Worm (Caenorhabditis elegans) whole organism, L4 larva: ENCODE data around the gene iglr-2.

Experiments used
- F10B5.3 ChIP-seq: sonication (generic microtip); optimal IDR thresholded peaks from 2 replicates; lab custom pipeline; 2016; ENCODE audit warnings: mild to moderate bottlenecking, missing genetic modification characterization, missing compliant biosample characterization
- F44E2.7 ChIP-seq: fragments of 200-800 bp; sonication (Bioruptor generic); IDR thresholded peaks from 2 replicates; pipeline ENCODE4 v2.1.2; 2022; ENCODE audit warnings: missing genetic modification characterization, missing compliant biosample characterization
- T20F7.1 ChIP-seq: fragments of 200-800 bp; sonication (Bioruptor generic); optimal IDR thresholded peaks from 2 replicates; lab custom pipeline; 2018; ENCODE audit warnings: mild to moderate bottlenecking, missing genetic modification characterization, missing compliant biosample characterization
- T26A8.4 ChIP-seq: fragments of 200-800 bp; sonication (Bioruptor generic); IDR thresholded peaks from 2 replicates; pipeline ENCODE4 v1.3.6; 2022; ENCODE audit warnings: missing genetic modification characterization, missing compliant biosample characterization
- Y48G9A.11 ChIP-seq: fragments of 200-800 bp; sonication (Bioruptor generic); IDR thresholded peaks from 2 replicates; pipeline ENCODE4 v1.3.6; 2022; ENCODE audit warnings: missing genetic modification reagents, missing genetic modification characterization, missing compliant biosample characterization
- Y75B8A.6 ChIP-seq: fragments of 200-800 bp; sonication (Bioruptor generic); IDR thresholded peaks from 2 replicates; pipeline ENCODE4 v1.3.6; 2022; ENCODE audit warnings: missing genetic modification reagents, missing genetic modification characterization, missing compliant biosample characterization
- ZK546.5 ChIP-seq, 2 experiments: sonication (generic microtip); optimal IDR thresholded peaks; 2 replicates each; lab custom pipeline; 2017; ENCODE audit warnings: missing biosample characterization in 2 of 2, missing genetic modification characterization in 2 of 2
- aha-1 ChIP-seq: fragments of 150-350 bp; peaks from one replicate; lab custom pipeline; 2014; ENCODE audit warnings: missing biosample characterization, missing genetic modification characterization
- aly-2 ChIP-seq: sonication (generic microtip); optimal IDR thresholded peaks from 2 replicates; lab custom pipeline; 2018; ENCODE audit warnings: missing biosample characterization, missing genetic modification characterization
- ama-1 ChIP-seq: fragments of 150-350 bp; optimal IDR thresholded peaks from 2 replicates; lab custom pipeline; 2014; ENCODE audit warnings: inconsistent platforms, mixed read lengths
- arid-1 ChIP-seq: fragments of 200-800 bp; sonication (Bioruptor generic); conservative IDR thresholded peaks from 2 replicates; pipeline ENCODE4 v1.3.6; 2022; ENCODE audit warnings: missing genetic modification reagents, missing genetic modification characterization, missing compliant biosample characterization
- ceh-20 ChIP-seq: fragments of 200-800 bp; sonication (Bioruptor generic); IDR thresholded peaks from 2 replicates; pipeline ENCODE4 v1.3.6; 2022; ENCODE audit warnings: missing genetic modification reagents, missing genetic modification characterization, missing compliant biosample characterization
- ceh-32 ChIP-seq: sonication (generic microtip); optimal IDR thresholded peaks from 2 replicates; lab custom pipeline; 2016; ENCODE audit warnings: mild to moderate bottlenecking, missing genetic modification characterization, missing compliant biosample characterization; ENCODE audit not compliant: poor library complexity
- ceh-44 ChIP-seq: fragments of 200-800 bp; sonication (Bioruptor generic); IDR thresholded peaks from 2 replicates; pipeline ENCODE4 v1.3.6; 2022; ENCODE audit warnings: missing genetic modification reagents, missing genetic modification characterization, missing compliant biosample characterization
- cey-2 ChIP-seq: sonication (generic microtip); optimal IDR thresholded peaks from 3 replicates; lab custom pipeline; 2017; ENCODE audit warnings: missing genetic modification characterization, mild to moderate bottlenecking, missing compliant biosample characterization, antibody characterized with exemption, borderline replicate concordance; ENCODE audit not compliant: insufficient read depth
- daf-16 ChIP-seq, 3 experiments: sonication (generic microtip); optimal IDR thresholded peaks; 2 replicates each; lab custom pipeline; 2016 to 2017; ENCODE audit warnings: missing genetic modification characterization in 3 of 3, missing genetic modification reagents in 3 of 3, mild to moderate bottlenecking in 2 of 3, missing compliant biosample characterization in 2 of 3, missing biosample characterization in 1 of 3, moderate library complexity in 1 of 3
- dmd-9 ChIP-seq: fragments of 200-800 bp; sonication (Bioruptor generic); IDR thresholded peaks from 2 replicates; pipeline ENCODE4 v1.3.6; 2022; ENCODE audit warnings: missing genetic modification reagents, missing genetic modification characterization, missing compliant biosample characterization
- dpl-1 ChIP-seq: fragments of 150-350 bp; optimal IDR thresholded peaks from 2 replicates; lab custom pipeline; 2014; ENCODE audit warnings: missing biosample characterization, missing genetic modification reagents, missing genetic modification characterization
- duxl-1 ChIP-seq: sonication (generic microtip); optimal IDR thresholded peaks from 2 replicates; lab custom pipeline; 2016; ENCODE audit warnings: mild to moderate bottlenecking, missing genetic modification characterization, moderate library complexity, missing compliant biosample characterization; ENCODE audit not compliant: poor library complexity
- dve-1 ChIP-seq: sonication (generic microtip); optimal IDR thresholded peaks from 2 replicates; lab custom pipeline; 2017; ENCODE audit warnings: antibody characterized with exemption, mild to moderate bottlenecking, missing genetic modification characterization, missing compliant biosample characterization; ENCODE audit not compliant: insufficient read depth
- egl-43 ChIP-seq: fragments of 200-800 bp; sonication (Bioruptor generic); IDR thresholded peaks from 2 replicates; pipeline ENCODE4 v1.3.6; 2022; ENCODE audit warnings: missing genetic modification reagents, missing genetic modification characterization, missing compliant biosample characterization
- hlh-11 ChIP-seq: fragments of 200-800 bp; sonication (Bioruptor generic); optimal IDR thresholded peaks from 2 replicates; lab custom pipeline; 2018; ENCODE audit warnings: mild to moderate bottlenecking, missing genetic modification characterization, missing compliant biosample characterization
- hlh-30 ChIP-seq: sonication (generic microtip); optimal IDR thresholded peaks from 2 replicates; lab custom pipeline; 2017; ENCODE audit warnings: antibody characterized with exemption, mild to moderate bottlenecking, missing genetic modification characterization, missing compliant biosample characterization; ENCODE audit not compliant: insufficient read depth
- lim-7 ChIP-seq: fragments of 200-800 bp; sonication (Bioruptor generic); IDR thresholded peaks from 2 replicates; pipeline ENCODE4 v1.3.6; 2022; ENCODE audit warnings: missing genetic modification characterization, missing compliant biosample characterization
- lin-15B ChIP-seq: fragments of 150-350 bp; sonication (generic microtip); optimal IDR thresholded peaks from 3 replicates; lab custom pipeline; 2014; ENCODE audit warnings: missing biosample characterization, missing genetic modification characterization
- lsy-2 ChIP-seq, 2 experiments: fragments of 150-350 bp in 1 of 2; sonication (generic microtip) in 1 of 2; optimal IDR thresholded peaks; 2 replicates each; lab custom pipeline; 2014 to 2017; ENCODE audit warnings: missing biosample characterization in 2 of 2, missing genetic modification characterization in 2 of 2
- mdl-1 ChIP-seq, 2 experiments: fragments of 150-350 bp in 1 of 2; sonication (generic microtip) in 1 of 2; optimal IDR thresholded peaks; 2 replicates each; lab custom pipeline; 2014 to 2017; ENCODE audit warnings: missing biosample characterization in 2 of 2, missing genetic modification characterization in 2 of 2
- nhr-10 ChIP-seq: fragments of 150-350 bp; optimal IDR thresholded peaks from 2 replicates; lab custom pipeline; 2014; ENCODE audit warnings: missing biosample characterization, missing genetic modification characterization
- nhr-102 ChIP-seq: sonication (generic microtip); optimal IDR thresholded peaks from 2 replicates; lab custom pipeline; 2016; ENCODE audit warnings: mild to moderate bottlenecking, missing genetic modification characterization, moderate library complexity, missing compliant biosample characterization
- nhr-11 ChIP-seq: fragments of 150-350 bp; optimal IDR thresholded peaks from 2 replicates; lab custom pipeline; 2014; ENCODE audit warnings: missing biosample characterization, missing genetic modification characterization
- nhr-28 ChIP-seq: fragments of 150-350 bp; optimal IDR thresholded peaks from 2 replicates; lab custom pipeline; 2014; ENCODE audit warnings: missing biosample characterization, missing genetic modification characterization
- nhr-48 ChIP-seq: sonication (generic microtip); optimal IDR thresholded peaks from 2 replicates; lab custom pipeline; 2016; ENCODE audit warnings: mild to moderate bottlenecking, missing genetic modification characterization, missing compliant biosample characterization
- nhr-6 ChIP-seq: fragments of 150-350 bp; optimal IDR thresholded peaks from 2 replicates; lab custom pipeline; 2014; ENCODE audit warnings: missing biosample characterization, missing genetic modification characterization
- nhr-77 ChIP-seq: fragments of 150-350 bp; optimal IDR thresholded peaks from 2 replicates; lab custom pipeline; 2014; ENCODE audit warnings: missing biosample characterization, missing genetic modification characterization
- pha-4 ChIP-seq, 2 experiments: fragments of 150-350 bp in 1 of 2; fragments of 200-800 bp in 1 of 2; sonication (Bioruptor generic) in 1 of 2; IDR thresholded peaks in 1 of 2; optimal IDR thresholded peaks in 1 of 2; 2 replicates each; pipeline versions ENCODE4 v1.3.6 to Lab custom; 2014 to 2022; ENCODE audit warnings: missing genetic modification characterization in 2 of 2, missing genetic modification reagents in 2 of 2, missing biosample characterization in 1 of 2, missing compliant biosample characterization in 1 of 2
- pqm-1 ChIP-seq: sonication (generic microtip); optimal IDR thresholded peaks from 2 replicates; lab custom pipeline; 2017; ENCODE audit warnings: missing biosample characterization, missing genetic modification characterization
- rbr-2 ChIP-seq: sonication (generic microtip); optimal IDR thresholded peaks from 2 replicates; lab custom pipeline; 2016; ENCODE audit warnings: missing genotype, missing genetic modification characterization, missing compliant biosample characterization
- saeg-2 ChIP-seq: fragments of 200-800 bp; sonication (Bioruptor generic); IDR thresholded peaks from 2 replicates; pipeline ENCODE4 v1.3.6; 2022; ENCODE audit warnings: missing genetic modification reagents, missing genetic modification characterization, missing compliant biosample characterization
- set-16 ChIP-seq: fragments of 200-800 bp; sonication (Bioruptor generic); IDR thresholded peaks from 2 replicates; pipeline ENCODE4 v1.3.6; 2022; ENCODE audit warnings: missing genetic modification reagents, missing genetic modification characterization, missing compliant biosample characterization
- tag-97 ChIP-seq: fragments of 200-800 bp; sonication (Bioruptor generic); IDR thresholded peaks from 2 replicates; pipeline ENCODE4 v1.3.6; 2022; ENCODE audit warnings: missing genetic modification characterization, missing compliant biosample characterization
- vab-7 ChIP-seq: fragments of 200-800 bp; sonication (Bioruptor generic); IDR thresholded peaks from 2 replicates; pipeline ENCODE4 v1.3.6; 2022; ENCODE audit warnings: missing genetic modification reagents, missing genetic modification characterization, missing compliant biosample characterization
- zfp-3 ChIP-seq: fragments of 200-800 bp; sonication (Bioruptor generic); conservative IDR thresholded peaks from 2 replicates; pipeline ENCODE4 v1.3.6; 2022; ENCODE audit warnings: missing genetic modification reagents, missing genetic modification characterization, missing compliant biosample characterization
- zip-2 ChIP-seq: fragments of 150-350 bp; optimal IDR thresholded peaks from 2 replicates; lab custom pipeline; 2014; ENCODE audit warnings: missing biosample characterization, missing genetic modification characterization
- ztf-7 ChIP-seq: fragments of 150-350 bp; optimal IDR thresholded peaks from 2 replicates; lab custom pipeline; 2014; ENCODE audit warnings: missing biosample characterization, missing genetic modification characterization

The iglr-2 gene

ce11 chrIII:8356407-8356881, 25.3 kb upstream of the iglr-2 start (continued):
- TF ChIP-seq rbr-2 = peak; percentile 81
- TF ChIP-seq T20F7.1 = peak; percentile 72
- TF ChIP-seq duxl-1 (tag; lab: Kevin White, UChicago) = peak; percentile 37
- TF ChIP-seq nhr-28 (tag; lab: Kevin White, UChicago) = peak; percentile 66
- TF ChIP-seq F44E2.7 = no peak
- no peak for TF ChIP-seq zfp-3 (GFP tag; lab: Robert Waterston, UW)
- peak; percentile 3 for TF ChIP-seq pqm-1 (tag; lab: Kevin White, UChicago)
- TF ChIP-seq aha-1 (tag; lab: Kevin White, UChicago) = peak; percentile 86
- TF ChIP-seq ceh-20 (GFP tag; lab: Robert Waterston, UW) = 0 out of 2 replicates have a peak, but pooled peaks have one; percentile 14
- TF ChIP-seq lsy-2 (tag; optimal IDR thresholded peaks at IDR 0.05; lab: Kevin White, UChicago) = peak; percentile 77 to 91
- no peak for TF ChIP-seq F10B5.3
- peak in 1 of 2 experiments; percentile 28 for TF ChIP-seq daf-16 (GFP tag; optimal IDR thresholded peaks at IDR 0.05; lab: Kevin White, UChicago)
- peak; percentile 15 for TF ChIP-seq daf-16 (tag; optimal IDR thresholded peaks at IDR 0.05; lab: Kevin White, UChicago)
- peak; percentile 50 for TF ChIP-seq ztf-7 (tag; lab: Kevin White, UChicago)
- TF ChIP-seq dve-1 = peak; percentile 83
- TF ChIP-seq lim-7 = peak; percentile 49; the same call in 1 of the 2 replicates
- peak; percentile 83 for TF ChIP-seq hlh-11 (tag; lab: Kevin White, UChicago)
- TF ChIP-seq pha-4 (GFP tag; IDR thresholded peaks at IDR 0.05; lab: Robert Waterston, UW) = no peak
- TF ChIP-seq pha-4 (tag; optimal IDR thresholded peaks at IDR 0.05; lab: Kevin White, UChicago) = peak; percentile 43
- peak in 1 of 2 experiments; percentile 58 for TF ChIP-seq mdl-1 (tag; optimal IDR thresholded peaks at IDR 0.05; lab: Kevin White, UChicago)
- TF ChIP-seq vab-7 (GFP tag; lab: Robert Waterston, UW) = no peak
- peak; percentile 40 for TF ChIP-seq nhr-102 (tag; lab: Kevin White, UChicago)
- peak; percentile 43 for TF ChIP-seq ama-1 (lab: Kevin White, UChicago)
- TF ChIP-seq cey-2 = no peak
- no peak; the same call in 1 of the 2 replicates for TF ChIP-seq egl-43
- TF ChIP-seq T26A8.4 (GFP tag; lab: Robert Waterston, UW) = peak; percentile 51
- peak; percentile 58 for TF ChIP-seq nhr-77 (tag; lab: Kevin White, UChicago)
- TF ChIP-seq arid-1 (GFP tag; lab: Robert Waterston, UW) = peak; percentile 27; the same call in 1 of the 2 replicates
- peak; percentile 62 for TF ChIP-seq nhr-48 (tag; lab: Kevin White, UChicago)
- no peak for TF ChIP-seq zip-2 (tag; lab: Kevin White, UChicago)
- no peak for TF ChIP-seq saeg-2 (GFP tag; lab: Robert Waterston, UW)
- TF ChIP-seq ceh-32 = no peak
- no peak for TF ChIP-seq ZK546.5 (tag; optimal IDR thresholded peaks at IDR 0.05; lab: Kevin White, UChicago)
- no peak for TF ChIP-seq tag-97
- peak; percentile 86 for TF ChIP-seq nhr-11 (tag; lab: Kevin White, UChicago)

- TF ChIP-seq vab-7 (GFP tag; lab: Robert Waterston, UW) (no peak), Y48G9A.11 (0 out of 2 replicates have a peak, but pooled peaks have one; percentile 9)
- TF ChIP-seq, all 104 proteins: peak for 1
Measured at ce11 chrIII:8355462-8355815, 24.3 kb upstream of the iglr-2 start.

ce11 chrIII:8354644-8355461, 23.7 kb upstream of the iglr-2 start, which contains the start of gene unc-116:
Gene unc-116 (minus strand): TSS chrIII:8355174.
- 0 out of 2 replicates have a peak, but pooled peaks have one; percentile 7 for TF ChIP-seq set-16 (GFP tag; lab: Robert Waterston, UW)
- no peak for TF ChIP-seq zip-2 (tag; lab: Kevin White, UChicago)
- TF ChIP-seq dpl-1 (GFP tag; lab: Kevin White, UChicago) = peak; percentile 34
- TF ChIP-seq nhr-10 (tag; lab: Kevin White, UChicago) = no peak
- TF ChIP-seq nhr-6 = no peak
- peak; percentile 79 for TF ChIP-seq hlh-30 (tag; lab: Kevin White, UChicago)
- peak; percentile 22; the same call in 1 of the 2 replicates for TF ChIP-seq T26A8.4 (GFP tag; lab: Robert Waterston, UW)
- 0 out of 2 replicates have a peak, but pooled peaks have one; percentile 28 for TF ChIP-seq egl-43
- no peak for TF ChIP-seq F10B5.3
- TF ChIP-seq lin-15B (tag; lab: Kevin White, UChicago) = no peak
- TF ChIP-seq ceh-44 (GFP tag; lab: Robert Waterston, UW) = no peak
- peak; percentile 33 for TF ChIP-seq aha-1 (tag; lab: Kevin White, UChicago)
- TF ChIP-seq ztf-7 (tag; lab: Kevin White, UChicago) = no peak
- 0 out of 2 replicates have a peak, but pooled peaks have one; percentile 31 for TF ChIP-seq dmd-9
- no peak for TF ChIP-seq zfp-3 (GFP tag; lab: Robert Waterston, UW)
- no peak for TF ChIP-seq nhr-102 (tag; lab: Kevin White, UChicago)
- no peak for TF ChIP-seq aly-2
- no peak for TF ChIP-seq Y75B8A.6 (GFP tag; lab: Robert Waterston, UW)
- no peak for TF ChIP-seq pha-4 (GFP tag; IDR thresholded peaks at IDR 0.05; lab: Robert Waterston, UW)
- peak; percentile 8 for TF ChIP-seq pha-4 (tag; optimal IDR thresholded peaks at IDR 0.05; lab: Kevin White, UChicago)
